Worm (Caenorhabditis elegans) whole organism, L1 larva: Measurements from ENCODE around the gene clec-202.

Source experiments
- C16A3.4 ChIP-seq: fragments of 150-350 bp; optimal IDR thresholded peaks from 2 replicates; lab custom pipeline; 2014; ENCODE audit warnings: missing biosample characterization, missing genetic modification characterization
- C34B4.2 ChIP-seq: sonication (generic microtip); optimal IDR thresholded peaks from 2 replicates; lab custom pipeline; 2017; ENCODE audit warnings: mild to moderate bottlenecking, missing genetic modification characterization, missing compliant biosample characterization
- F16B12.6 ChIP-seq: fragments of 150-350 bp; optimal IDR thresholded peaks from 2 replicates; lab custom pipeline; 2014; ENCODE audit warnings: missing biosample characterization, missing genetic modification characterization
- aha-1 ChIP-seq: fragments of 150-350 bp; optimal IDR thresholded peaks from 2 replicates; lab custom pipeline; 2014; ENCODE audit warnings: missing biosample characterization, missing genetic modification characterization
- aly-2 ChIP-seq: fragments of 150-350 bp; optimal IDR thresholded peaks from 2 replicates; lab custom pipeline; 2014; ENCODE audit warnings: missing biosample characterization, missing genetic modification characterization
- ama-1 ChIP-seq: fragments of 150-350 bp; optimal IDR thresholded peaks from 2 replicates; lab custom pipeline; 2014
- blmp-1 ChIP-seq: fragments of 150-350 bp; optimal IDR thresholded peaks from 2 replicates; lab custom pipeline; 2014; ENCODE audit warnings: missing biosample characterization, missing genetic modification characterization
- ceh-63 ChIP-seq: fragments of 200-800 bp; sonication (Bioruptor generic); optimal IDR thresholded peaks from 2 replicates; lab custom pipeline; 2018; ENCODE audit warnings: mild to moderate bottlenecking, missing genetic modification characterization, missing compliant biosample characterization
- ceh-82 ChIP-seq, 3 experiments: fragments of 150-350 bp in 1 of 3; sonication (generic microtip) in 2 of 3; optimal IDR thresholded peaks; 2 replicates each; lab custom pipeline; 2014 to 2017; ENCODE audit warnings: missing biosample characterization in 3 of 3, missing genetic modification characterization in 3 of 3
- ceh-90 ChIP-seq: sonication (generic microtip); optimal IDR thresholded peaks from 2 replicates; lab custom pipeline; 2016; ENCODE audit warnings: missing genetic modification characterization, missing compliant biosample characterization
- ces-1 ChIP-seq: fragments of 150-350 bp; optimal IDR thresholded peaks from 2 replicates; lab custom pipeline; 2014; ENCODE audit warnings: missing biosample characterization, missing genetic modification reagents, missing genetic modification characterization
- dpl-1 ChIP-seq, 3 experiments: fragments of 150-350 bp in 2 of 3; sonication (generic microtip) in 1 of 3; optimal IDR thresholded peaks; 2 replicates each; lab custom pipeline; 2014 to 2017; ENCODE audit warnings: missing biosample characterization in 3 of 3, missing genetic modification characterization in 3 of 3, missing genetic modification reagents in 3 of 3
- dsc-1 ChIP-seq: sonication (generic microtip); optimal IDR thresholded peaks from 2 replicates; lab custom pipeline; 2016; ENCODE audit warnings: mild to moderate bottlenecking, missing genetic modification characterization, missing compliant biosample characterization
- efl-1 ChIP-seq, 4 experiments: fragments of 150-350 bp; optimal IDR thresholded peaks in 3 of 4; peaks in 1 of 4; 1 replicate in 1 of 4; 2 replicates in 3 of 4; lab custom pipeline; 2014; ENCODE audit warnings: missing biosample characterization in 2 of 4, missing genetic modification characterization in 2 of 4, missing genetic modification reagents in 2 of 4
- egl-13 ChIP-seq: sonication (generic microtip); optimal IDR thresholded peaks from 2 replicates; lab custom pipeline; 2016; ENCODE audit warnings: missing genotype, missing genetic modification reagents, missing genetic modification characterization, missing compliant biosample characterization
- elt-2 ChIP-seq: sonication (generic microtip); optimal IDR thresholded peaks from 2 replicates; lab custom pipeline; 2016; ENCODE audit warnings: missing genetic modification characterization, mild to moderate bottlenecking, inconsistent platforms, missing compliant biosample characterization, missing genetic modification reagents
- elt-3 ChIP-seq, 6 experiments: fragments of 150-350 bp in 1 of 6; sonication (generic microtip); optimal IDR thresholded peaks; 2 replicates each; lab custom pipeline; 2017 to 2018; ENCODE audit warnings: missing biosample characterization in 6 of 6, missing genetic modification characterization in 6 of 6, inconsistent platforms in 1 of 6
- fkh-8 ChIP-seq: sonication (generic microtip); optimal IDR thresholded peaks from 2 replicates; lab custom pipeline; 2016; ENCODE audit warnings: mild to moderate bottlenecking, missing genetic modification characterization, missing compliant biosample characterization
- fos-1 ChIP-seq: fragments of 150-350 bp; optimal IDR thresholded peaks from 2 replicates; lab custom pipeline; 2014; ENCODE audit warnings: missing biosample characterization, missing genetic modification characterization
- hlh-17 ChIP-seq: fragments of 200-800 bp; sonication (Bioruptor generic); optimal IDR thresholded peaks from 2 replicates; lab custom pipeline; 2018; ENCODE audit warnings: missing genetic modification characterization, mild to moderate bottlenecking, missing compliant biosample characterization, moderate library complexity, borderline replicate concordance
- isw-1 ChIP-seq: fragments of 200-800 bp; sonication (Bioruptor generic); IDR thresholded peaks from 2 replicates; pipeline ENCODE4 v1.3.6; 2022; ENCODE audit warnings: missing genetic modification characterization, missing compliant biosample characterization
- jun-1 ChIP-seq: fragments of 150-350 bp; optimal IDR thresholded peaks from 2 replicates; lab custom pipeline; 2014; ENCODE audit warnings: missing biosample characterization, missing genetic modification reagents, missing genetic modification characterization
- lin-13 ChIP-seq: fragments of 150-350 bp; optimal IDR thresholded peaks from 2 replicates; lab custom pipeline; 2014; ENCODE audit warnings: missing biosample characterization, missing genetic modification reagents, missing genetic modification characterization
- lin-14 ChIP-seq: fragments of 200-800 bp; sonication (Bioruptor generic); optimal IDR thresholded peaks from 2 replicates; lab custom pipeline; 2018; ENCODE audit warnings: mild to moderate bottlenecking, missing genetic modification characterization, moderate library complexity, missing compliant biosample characterization
- lin-35 ChIP-seq, 2 experiments: fragments of 150-350 bp; optimal IDR thresholded peaks; 2 replicates each; lab custom pipeline; 2014; ENCODE audit warnings: missing biosample characterization in 2 of 2, missing genetic modification characterization in 2 of 2, missing genetic modification reagents in 2 of 2
- mab-9 ChIP-seq: fragments of 200-800 bp; sonication (Bioruptor generic); IDR thresholded peaks from 2 replicates; pipeline ENCODE4 v1.3.6; 2022; ENCODE audit warnings: missing genetic modification reagents, missing genetic modification characterization, missing compliant biosample characterization
- mef-2 ChIP-seq: fragments of 150-350 bp; optimal IDR thresholded peaks from 2 replicates; lab custom pipeline; 2014; ENCODE audit warnings: missing biosample characterization, missing genetic modification characterization
- nhr-19 ChIP-seq: fragments of 200-800 bp; sonication (Bioruptor generic); conservative IDR thresholded peaks from 2 replicates; pipeline ENCODE4 v1.3.6; 2022; ENCODE audit warnings: missing genetic modification characterization, missing compliant biosample characterization
- nhr-20 ChIP-seq: sonication (generic microtip); optimal IDR thresholded peaks from 2 replicates; lab custom pipeline; 2016; ENCODE audit warnings: mild to moderate bottlenecking, missing genetic modification characterization, missing compliant biosample characterization
- nhr-237 ChIP-seq: fragments of 150-350 bp; optimal IDR thresholded peaks from 2 replicates; lab custom pipeline; 2014; ENCODE audit warnings: missing biosample characterization, missing genetic modification characterization
- nhr-28 ChIP-seq: fragments of 150-350 bp; optimal IDR thresholded peaks from 2 replicates; lab custom pipeline; 2014; ENCODE audit warnings: missing biosample characterization, missing genetic modification characterization
- nhr-71 ChIP-seq: sonication (generic microtip); optimal IDR thresholded peaks from 2 replicates; lab custom pipeline; 2016; ENCODE audit warnings: mild to moderate bottlenecking, missing genetic modification characterization, moderate library complexity, missing compliant biosample characterization
- nhr-76 ChIP-seq: sonication (generic microtip); optimal IDR thresholded peaks from 2 replicates; lab custom pipeline; 2017; ENCODE audit warnings: missing biosample characterization, missing genetic modification characterization
- nhr-90 ChIP-seq: sonication (generic microtip); optimal IDR thresholded peaks from 2 replicates; lab custom pipeline; 2016; ENCODE audit warnings: mild to moderate bottlenecking, missing genetic modification characterization, missing compliant biosample characterization; ENCODE audit not compliant: poor library complexity
- pag-3 ChIP-seq: sonication (generic microtip); optimal IDR thresholded peaks from 2 replicates; lab custom pipeline; 2017; ENCODE audit warnings: missing genetic modification characterization, mild to moderate bottlenecking, missing compliant biosample characterization, antibody characterized with exemption, borderline replicate concordance; ENCODE audit not compliant: insufficient read depth
- skn-1 ChIP-seq: fragments of 150-350 bp; optimal IDR thresholded peaks from 2 replicates; lab custom pipeline; 2014; ENCODE audit warnings: missing biosample characterization, missing genetic modification characterization
- snpc-4 ChIP-seq: fragments of 150-350 bp; optimal IDR thresholded peaks from 2 replicates; lab custom pipeline; 2014; ENCODE audit warnings: missing biosample characterization, missing genetic modification characterization
- snu-23 ChIP-seq: sonication (generic microtip); optimal IDR thresholded peaks from 2 replicates; lab custom pipeline; 2016; ENCODE audit warnings: missing genetic modification characterization, missing compliant biosample characterization
- sox-4 ChIP-seq: sonication (generic microtip); optimal IDR thresholded peaks from 2 replicates; lab custom pipeline; 2016; ENCODE audit warnings: missing genetic modification characterization, missing compliant biosample characterization
- sptf-1 ChIP-seq: fragments of 150-350 bp; optimal IDR thresholded peaks from 2 replicates; lab custom pipeline; 2014; ENCODE audit warnings: missing biosample characterization, missing genetic modification characterization
- tlp-1 ChIP-seq: fragments of 150-350 bp; optimal IDR thresholded peaks from 2 replicates; lab custom pipeline; 2014; ENCODE audit warnings: missing biosample characterization, missing genetic modification characterization
- unc-62 ChIP-seq: fragments of 150-350 bp; optimal IDR thresholded peaks from 2 replicates; lab custom pipeline; 2014; ENCODE audit warnings: missing biosample characterization, missing genetic modification reagents, missing genetic modification characterization
- unc-98 ChIP-seq: fragments of 200-800 bp; sonication (Bioruptor generic); IDR thresholded peaks from 2 replicates; pipeline ENCODE4 v1.3.6; 2022; ENCODE audit warnings: missing genetic modification characterization, missing compliant biosample characterization

The clec-202 gene

ce11 chrIV:17367294-17367693 lies 6.1 kb downstream of the clec-202 start, which contains the start of gene zipt-17:
Gene zipt-17 (minus strand): TSS chrIV:17367394.
- TF ChIP-seq blmp-1 (tag; lab: Kevin White, UChicago) (no peak), C34B4.2 (tag; lab: Kevin White, UChicago) (no peak), ama-1 (no peak)

- no peak for TF ChIP-seq elt-2 (tag; lab: Kevin White, UChicago)
- TF ChIP-seq dpl-1 (GFP tag; optimal IDR thresholded peaks at IDR 0.05; lab: Kevin White, UChicago), result no peak
- no peak for TF ChIP-seq nhr-237 (tag; lab: Kevin White, UChicago)
- no peak for TF ChIP-seq jun-1
- no peak for TF ChIP-seq lin-35 (GFP tag; optimal IDR thresholded peaks at IDR 0.05; lab: Kevin White, UChicago)
- TF ChIP-seq isw-1 (GFP tag; lab: Robert Waterston, UW), result no peak
- TF ChIP-seq lin-13 (GFP tag; lab: Kevin White, UChicago), result no peak
- no peak for TF ChIP-seq aly-2 (tag; lab: Kevin White, UChicago)
- TF ChIP-seq elt-3 (tag; optimal IDR thresholded peaks at IDR 0.05; lab: Kevin White, UChicago), result no peak
- no peak for TF ChIP-seq nhr-19 (GFP tag; lab: Robert Waterston, UW)
- no peak for TF ChIP-seq hlh-17
- TF ChIP-seq sox-4 (tag; lab: Kevin White, UChicago), result no peak
- no peak for TF ChIP-seq nhr-71 (tag; lab: Kevin White, UChicago)
- TF ChIP-seq, all 84 proteins: peak for 0
Measured at ce11 chrIV:17368292-17368691, 7.0 kb downstream of the clec-202 start, which contains the start of gene trh-1. Gene trh-1 (plus strand): TSS chrIV:17368592.

- TF ChIP-seq egl-13 (tag; lab: Kevin White, UChicago) (no peak), blmp-1 (tag; lab: Kevin White, UChicago) (peak; percentile 82)
Measured at ce11 chrIV:17371469-17371868, 10.2 kb downstream of the clec-202 start, which contains the start of gene C30H6.5. Gene C30H6.5 (plus strand): TSS chrIV:17371769.

- TF ChIP-seq lin-13 (GFP tag; lab: Kevin White, UChicago) (no peak), efl-1 (optimal IDR thresholded peaks at IDR 0.05; lab: Kevin White, UChicago) (no peak), efl-1 (GFP tag; optimal IDR thresholded peaks at IDR 0.05 in 1 of 2; lab: Kevin White, UChicago) (peak in 1 of 2 experiments; percentile 13), ceh-63 (GFP tag; lab: Kevin White, UChicago) (no peak), aly-2 (tag; lab: Kevin White, UChicago) (no peak)
Measured at ce11 chrIV:17376127-17376526, 14.9 kb downstream of the clec-202 start, which contains the start of gene haf-1. Gene haf-1 (plus strand): TSS chrIV:17376427.

- TF ChIP-seq tlp-1 (tag; lab: Kevin White, UChicago) (no peak), ceh-82 (tag; optimal IDR thresholded peaks at IDR 0.05; lab: Kevin White, UChicago) (no peak), mab-9 (GFP tag; lab: Robert Waterston, UW) (no peak), isw-1 (GFP tag; lab: Robert Waterston, UW) (no peak), aha-1 (tag; lab: Kevin White, UChicago) (no peak), unc-62 (GFP tag; lab: Kevin White, UChicago) (no peak), fos-1 (tag; lab: Kevin White, UChicago) (no peak), C16A3.4 (tag; lab: Kevin White, UChicago) (peak; percentile 11), skn-1 (tag; lab: Kevin White, UChicago) (peak; percentile 3), pag-3 (no peak), sptf-1 (tag; lab: Kevin White, UChicago) (no peak), ceh-90 (tag; lab: Kevin White, UChicago) (no peak), ces-1 (GFP tag; lab: Kevin White, UChicago) (no peak), mef-2 (tag; lab: Kevin White, UChicago) (no peak), nhr-90 (tag; lab: Kevin White, UChicago) (peak; percentile 9), elt-3 (tag; optimal IDR thresholded peaks at IDR 0.05; lab: Kevin White, UChicago) (no peak), snpc-4 (tag; lab: Kevin White, UChicago) (no peak), lin-35 (GFP tag; optimal IDR thresholded peaks at IDR 0.05; lab: Kevin White, UChicago) (peak; percentile 24 to 47), lin-14 (GFP tag; lab: Kevin White, UChicago) (no peak), nhr-20 (tag; lab: Kevin White, UChicago) (peak; percentile 22), F16B12.6 (tag; lab: Kevin White, UChicago) (no peak), dsc-1 (no peak), unc-98 (GFP tag; lab: Robert Waterston, UW) (no peak), nhr-28 (tag; lab: Kevin White, UChicago) (no peak), snu-23 (GFP tag; lab: Kevin White, UChicago) (peak; percentile 15), nhr-71 (tag; lab: Kevin White, UChicago) (no peak), fkh-8 (tag; lab: Kevin White, UChicago) (no peak), nhr-76 (tag; lab: Kevin White, UChicago) (no peak)
Measured at ce11 chrIV:17380061-17380680, 18.9 kb downstream of the clec-202 start, which contains the start of the genes C30H6.9 and dlat-2. Gene C30H6.9 (minus strand): TSS chrIV:17380170. Gene dlat-2 (plus strand): TSS chrIV:17380626.
